Worm (Caenorhabditis elegans) whole organism, L4 larva: Measurements from ENCODE around the gene F13H10.5.

Source experiments
- F10B5.3 ChIP-seq: sonication (generic microtip); optimal IDR thresholded peaks from 2 replicates; lab custom pipeline; 2016; ENCODE audit warnings: mild to moderate bottlenecking, missing genetic modification characterization, missing compliant biosample characterization
- F26F4.8 ChIP-seq: fragments of 200-800 bp; sonication (Bioruptor generic); conservative IDR thresholded peaks from 2 replicates; pipeline ENCODE4 v1.3.6; 2022; ENCODE audit warnings: missing genetic modification characterization, missing compliant biosample characterization
- T20F7.1 ChIP-seq: fragments of 200-800 bp; sonication (Bioruptor generic); optimal IDR thresholded peaks from 2 replicates; lab custom pipeline; 2018; ENCODE audit warnings: mild to moderate bottlenecking, missing genetic modification characterization, missing compliant biosample characterization
- Y105C5A.15 ChIP-seq: fragments of 200-800 bp; sonication (Bioruptor generic); IDR thresholded peaks from 2 replicates; pipeline ENCODE4 v1.3.6; 2022; ENCODE audit warnings: missing genetic modification characterization, missing compliant biosample characterization
- Y75B8A.6 ChIP-seq: fragments of 200-800 bp; sonication (Bioruptor generic); IDR thresholded peaks from 2 replicates; pipeline ENCODE4 v1.3.6; 2022; ENCODE audit warnings: missing genetic modification reagents, missing genetic modification characterization, missing compliant biosample characterization
- ZK337.2 ChIP-seq: fragments of 200-800 bp; sonication (Bioruptor generic); IDR thresholded peaks from 2 replicates; pipeline ENCODE4 v1.3.6; 2022; ENCODE audit warnings: missing genetic modification reagents, missing genetic modification characterization, missing compliant biosample characterization
- ZK546.5 ChIP-seq, 2 experiments: sonication (generic microtip); optimal IDR thresholded peaks; 2 replicates each; lab custom pipeline; 2017; ENCODE audit warnings: missing biosample characterization in 2 of 2, missing genetic modification characterization in 2 of 2
- ceh-28 ChIP-seq: fragments of 150-350 bp; optimal IDR thresholded peaks from 2 replicates; lab custom pipeline; 2014; ENCODE audit warnings: missing biosample characterization, missing genetic modification reagents, missing genetic modification characterization
- ceh-62 ChIP-seq: sonication (generic microtip); optimal IDR thresholded peaks from 2 replicates; lab custom pipeline; 2017; ENCODE audit warnings: missing biosample characterization, missing genetic modification characterization
- ctbp-1 ChIP-seq: fragments of 200-800 bp; sonication (Bioruptor generic); IDR thresholded peaks from 2 replicates; pipeline ENCODE4 v1.3.6; 2022; ENCODE audit warnings: missing genetic modification reagents, missing genetic modification characterization, missing compliant biosample characterization
- daf-19 ChIP-seq: fragments of 200-800 bp; sonication (Bioruptor generic); conservative IDR thresholded peaks from 2 replicates; pipeline ENCODE4 v1.3.6; 2022; ENCODE audit warnings: missing genetic modification characterization, missing compliant biosample characterization
- daf-8 ChIP-seq: fragments of 200-800 bp; sonication (Bioruptor generic); IDR thresholded peaks from 2 replicates; pipeline ENCODE4 v1.3.6; 2022; ENCODE audit warnings: missing genetic modification characterization, missing compliant biosample characterization
- dmd-6 ChIP-seq: fragments of 200-800 bp; sonication (Bioruptor generic); IDR thresholded peaks from 2 replicates; pipeline ENCODE4 v1.3.6; 2022; ENCODE audit warnings: missing genetic modification reagents, missing genetic modification characterization, missing compliant biosample characterization
- dmd-9 ChIP-seq: fragments of 200-800 bp; sonication (Bioruptor generic); IDR thresholded peaks from 2 replicates; pipeline ENCODE4 v1.3.6; 2022; ENCODE audit warnings: missing genetic modification reagents, missing genetic modification characterization, missing compliant biosample characterization
- duxl-1 ChIP-seq: sonication (generic microtip); optimal IDR thresholded peaks from 2 replicates; lab custom pipeline; 2016; ENCODE audit warnings: mild to moderate bottlenecking, missing genetic modification characterization, moderate library complexity, missing compliant biosample characterization; ENCODE audit not compliant: poor library complexity
- dve-1 ChIP-seq: sonication (generic microtip); optimal IDR thresholded peaks from 2 replicates; lab custom pipeline; 2017; ENCODE audit warnings: antibody characterized with exemption, mild to moderate bottlenecking, missing genetic modification characterization, missing compliant biosample characterization; ENCODE audit not compliant: insufficient read depth
- egl-43 ChIP-seq: fragments of 200-800 bp; sonication (Bioruptor generic); IDR thresholded peaks from 2 replicates; pipeline ENCODE4 v1.3.6; 2022; ENCODE audit warnings: missing genetic modification reagents, missing genetic modification characterization, missing compliant biosample characterization
- fos-1 ChIP-seq: fragments of 150-350 bp; optimal IDR thresholded peaks from 2 replicates; lab custom pipeline; 2014; ENCODE audit warnings: missing biosample characterization, missing genetic modification characterization
- gei-8 ChIP-seq: fragments of 200-800 bp; sonication (Bioruptor generic); optimal IDR thresholded peaks from 2 replicates; lab custom pipeline; 2018; ENCODE audit warnings: mild to moderate bottlenecking, missing genetic modification characterization, missing compliant biosample characterization
- hif-1 ChIP-seq, 2 experiments: sonication (generic microtip); optimal IDR thresholded peaks; 2 replicates each; lab custom pipeline; 2016 to 2017; ENCODE audit warnings: missing compliant biosample characterization in 2 of 2, missing genetic modification characterization in 2 of 2, missing genetic modification reagents in 2 of 2, missing genotype in 2 of 2, mild to moderate bottlenecking in 1 of 2
- hlh-30 ChIP-seq: sonication (generic microtip); optimal IDR thresholded peaks from 2 replicates; lab custom pipeline; 2017; ENCODE audit warnings: antibody characterized with exemption, mild to moderate bottlenecking, missing genetic modification characterization, missing compliant biosample characterization; ENCODE audit not compliant: insufficient read depth
- hmg-1.1 ChIP-seq: fragments of 200-800 bp; sonication (Bioruptor generic); IDR thresholded peaks from 2 replicates; pipeline ENCODE4 v1.3.6; 2022; ENCODE audit warnings: missing genetic modification reagents, missing genetic modification characterization, missing compliant biosample characterization
- lin-38 ChIP-seq: fragments of 200-800 bp; sonication (Bioruptor generic); IDR thresholded peaks from 2 replicates; pipeline ENCODE4 v1.3.6; 2022; ENCODE audit warnings: missing genetic modification reagents, missing genetic modification characterization, missing compliant biosample characterization
- lin-39 ChIP-seq: fragments of 150-350 bp; optimal IDR thresholded peaks from 2 replicates; lab custom pipeline; 2014; ENCODE audit warnings: missing biosample characterization, missing genetic modification reagents, missing genetic modification characterization
- lir-3 ChIP-seq: sonication (generic microtip); optimal IDR thresholded peaks from 2 replicates; lab custom pipeline; 2016; ENCODE audit warnings: mild to moderate bottlenecking, missing genetic modification characterization, missing compliant biosample characterization
- lsy-2 ChIP-seq, 2 experiments: fragments of 150-350 bp in 1 of 2; sonication (generic microtip) in 1 of 2; optimal IDR thresholded peaks; 2 replicates each; lab custom pipeline; 2014 to 2017; ENCODE audit warnings: missing biosample characterization in 2 of 2, missing genetic modification characterization in 2 of 2
- mdl-1 ChIP-seq, 2 experiments: fragments of 150-350 bp in 1 of 2; sonication (generic microtip) in 1 of 2; optimal IDR thresholded peaks; 2 replicates each; lab custom pipeline; 2014 to 2017; ENCODE audit warnings: missing biosample characterization in 2 of 2, missing genetic modification characterization in 2 of 2
- mep-1 ChIP-seq: fragments of 150-350 bp; sonication (generic microtip); optimal IDR thresholded peaks from 3 replicates; lab custom pipeline; 2014; ENCODE audit warnings: missing biosample characterization, missing genetic modification characterization
- mes-2 ChIP-seq: sonication (generic microtip); optimal IDR thresholded peaks from 2 replicates; lab custom pipeline; 2016; ENCODE audit warnings: missing genotype, mild to moderate bottlenecking, missing genetic modification characterization, missing compliant biosample characterization; ENCODE audit not compliant: poor library complexity, severe bottlenecking
- mxl-2 ChIP-seq: fragments of 200-800 bp; sonication (Bioruptor generic); conservative IDR thresholded peaks from 2 replicates; pipeline ENCODE4 v1.3.6; 2022; ENCODE audit warnings: missing genetic modification reagents, missing genetic modification characterization, missing compliant biosample characterization
- mxl-3 ChIP-seq: fragments of 200-800 bp; sonication (Bioruptor generic); optimal IDR thresholded peaks from 2 replicates; lab custom pipeline; 2018; ENCODE audit warnings: mild to moderate bottlenecking, missing genetic modification characterization, missing compliant biosample characterization
- nhr-11 ChIP-seq: fragments of 150-350 bp; optimal IDR thresholded peaks from 2 replicates; lab custom pipeline; 2014; ENCODE audit warnings: missing biosample characterization, missing genetic modification characterization
- nhr-28 ChIP-seq: fragments of 150-350 bp; optimal IDR thresholded peaks from 2 replicates; lab custom pipeline; 2014; ENCODE audit warnings: missing biosample characterization, missing genetic modification characterization
- nhr-41 ChIP-seq: fragments of 200-800 bp; sonication (Bioruptor generic); IDR thresholded peaks from 2 replicates; pipeline ENCODE4 v1.3.6; 2022; ENCODE audit warnings: missing genetic modification reagents, missing genetic modification characterization, missing compliant biosample characterization
- nhr-76 ChIP-seq: fragments of 150-350 bp; optimal IDR thresholded peaks from 2 replicates; lab custom pipeline; 2014; ENCODE audit warnings: missing biosample characterization, missing genetic modification characterization
- nhr-77 ChIP-seq: fragments of 150-350 bp; optimal IDR thresholded peaks from 2 replicates; lab custom pipeline; 2014; ENCODE audit warnings: missing biosample characterization, missing genetic modification characterization
- pha-4 ChIP-seq, 2 experiments: fragments of 150-350 bp in 1 of 2; fragments of 200-800 bp in 1 of 2; sonication (Bioruptor generic) in 1 of 2; IDR thresholded peaks in 1 of 2; optimal IDR thresholded peaks in 1 of 2; 2 replicates each; pipeline versions ENCODE4 v1.3.6 to Lab custom; 2014 to 2022; ENCODE audit warnings: missing genetic modification characterization in 2 of 2, missing genetic modification reagents in 2 of 2, missing biosample characterization in 1 of 2, missing compliant biosample characterization in 1 of 2
- php-3 ChIP-seq: fragments of 200-800 bp; sonication (Bioruptor generic); IDR thresholded peaks from 2 replicates; pipeline ENCODE4 v1.3.6; 2022; ENCODE audit warnings: missing genetic modification reagents, missing genetic modification characterization, missing compliant biosample characterization
- pqm-1 ChIP-seq: sonication (generic microtip); optimal IDR thresholded peaks from 2 replicates; lab custom pipeline; 2017; ENCODE audit warnings: missing biosample characterization, missing genetic modification characterization
- set-16 ChIP-seq: fragments of 200-800 bp; sonication (Bioruptor generic); IDR thresholded peaks from 2 replicates; pipeline ENCODE4 v1.3.6; 2022; ENCODE audit warnings: missing genetic modification reagents, missing genetic modification characterization, missing compliant biosample characterization
- snpc-1.2 ChIP-seq: fragments of 200-800 bp; sonication (Bioruptor generic); IDR thresholded peaks from 2 replicates; pipeline ENCODE4 v1.3.6; 2022; ENCODE audit warnings: missing genetic modification reagents, missing genetic modification characterization, missing compliant biosample characterization
- snpc-4 ChIP-seq: fragments of 150-350 bp; optimal IDR thresholded peaks from 2 replicates; lab custom pipeline; 2014; ENCODE audit warnings: missing biosample characterization, missing genetic modification characterization
- tra-1 ChIP-seq: fragments of 200-800 bp; sonication (Bioruptor generic); IDR thresholded peaks from 2 replicates; pipeline ENCODE4 v1.3.6; 2022; ENCODE audit warnings: missing genetic modification reagents, missing genetic modification characterization, missing compliant biosample characterization
- unc-39 ChIP-seq: sonication (generic microtip); optimal IDR thresholded peaks from 2 replicates; lab custom pipeline; 2017; ENCODE audit warnings: missing biosample characterization, missing genetic modification characterization
- unc-62 ChIP-seq, 3 experiments: fragments of 150-350 bp in 1 of 3; sonication (generic microtip); optimal IDR thresholded peaks in 2 of 3; peaks in 1 of 3; 1 replicate in 1 of 3; 2 replicates in 2 of 3; lab custom pipeline; 2014 to 2017; ENCODE audit warnings: missing biosample characterization in 3 of 3, missing genetic modification characterization in 3 of 3, missing genetic modification reagents in 3 of 3, missing genotype in 1 of 3
- zag-1 ChIP-seq: fragments of 150-350 bp; optimal IDR thresholded peaks from 2 replicates; lab custom pipeline; 2014; ENCODE audit warnings: missing biosample characterization, missing genetic modification characterization
- zip-2 ChIP-seq: fragments of 150-350 bp; optimal IDR thresholded peaks from 2 replicates; lab custom pipeline; 2014; ENCODE audit warnings: missing biosample characterization, missing genetic modification characterization
- ztf-11 ChIP-seq: fragments of 150-350 bp; optimal IDR thresholded peaks from 2 replicates; lab custom pipeline; 2014; ENCODE audit warnings: missing biosample characterization, missing genetic modification characterization

The F13H10.5 gene

ce11 chrIV:11015881-11016280, 25.1 kb downstream of the F13H10.5 start, which contains the start of gene F13H10.3 (continued):
- TF ChIP-seq lir-3 (tag; lab: Kevin White, UChicago) (no peak), nhr-41 (GFP tag; lab: Robert Waterston, UW) (no peak), dmd-9 (GFP tag; lab: Robert Waterston, UW) (no peak), mxl-2 (GFP tag; lab: Robert Waterston, UW) (no peak), egl-43 (GFP tag; lab: Robert Waterston, UW) (no peak), unc-39 (tag; lab: Kevin White, UChicago) (no peak), ztf-11 (tag; lab: Kevin White, UChicago) (no peak), duxl-1 (tag; lab: Kevin White, UChicago) (peak; percentile 20), tra-1 (GFP tag; lab: Robert Waterston, UW) (0 out of 2 replicates have a peak, but pooled peaks have one; percentile 16), lin-38 (GFP tag; lab: Robert Waterston, UW) (0 out of 2 replicates have a peak, but pooled peaks have one; percentile 13), gei-8 (no peak), Y75B8A.6 (no peak), mep-1 (tag; lab: Kevin White, UChicago) (peak; percentile 38), ceh-62 (tag; lab: Kevin White, UChicago) (no peak), nhr-11 (tag; lab: Kevin White, UChicago) (no peak), T20F7.1 (GFP tag; lab: Kevin White, UChicago) (peak; percentile 35), hif-1 (tag; optimal IDR thresholded peaks at IDR 0.05; lab: Kevin White, UChicago) (no peak), zag-1 (tag; lab: Kevin White, UChicago) (no peak), Y105C5A.15 (GFP tag; lab: Robert Waterston, UW) (no peak), lsy-2 (tag; optimal IDR thresholded peaks at IDR 0.05; lab: Kevin White, UChicago) (no peak), unc-62 (GFP tag; optimal IDR thresholded peaks at IDR 0.05 in 1 of 2; lab: Kevin White, UChicago) (no peak), unc-62 (tag; optimal IDR thresholded peaks at IDR 0.05; lab: Kevin White, UChicago) (no peak), snpc-1.2 (GFP tag; lab: Robert Waterston, UW) (no peak), dve-1 (tag; lab: Kevin White, UChicago) (peak; percentile 68), F10B5.3 (tag; lab: Kevin White, UChicago) (no peak), zip-2 (tag; lab: Kevin White, UChicago) (no peak), ctbp-1 (no peak), lin-39 (no peak), nhr-76 (tag; lab: Kevin White, UChicago) (no peak), ceh-28 (tag; lab: Kevin White, UChicago) (no peak), hmg-1.1 (no peak), mdl-1 (tag; optimal IDR thresholded peaks at IDR 0.05; lab: Kevin White, UChicago) (peak in 1 of 2 experiments; percentile 78), daf-8 (no peak)

ce11 chrIV:11019962-11020550, 29.3 kb downstream of the F13H10.5 start, which contains the start of gene F13H10.8:
F13H10.8 (plus strand) TSS chrIV:11020517.
- TF ChIP-seq pqm-1 (tag; lab: Kevin White, UChicago) (peak; percentile 58), mxl-2 (GFP tag; lab: Robert Waterston, UW) (no peak), php-3 (GFP tag; lab: Robert Waterston, UW) (peak; percentile 47; the same call in 1 of the 2 replicates), lsy-2 (tag; optimal IDR thresholded peaks at IDR 0.05; lab: Kevin White, UChicago) (peak in 1 of 2 experiments; percentile 38), set-16 (GFP tag; lab: Robert Waterston, UW) (no peak), daf-19 (GFP tag; lab: Robert Waterston, UW) (no peak), gei-8 (no peak), pha-4 (GFP tag; IDR thresholded peaks at IDR 0.05; lab: Robert Waterston, UW) (0 out of 2 replicates have a peak, but pooled peaks have one; percentile 8), pha-4 (tag; optimal IDR thresholded peaks at IDR 0.05; lab: Kevin White, UChicago) (peak; percentile 85), nhr-77 (peak; percentile 3), snpc-4 (no peak), snpc-1.2 (GFP tag; lab: Robert Waterston, UW) (no peak), dve-1 (tag; lab: Kevin White, UChicago) (peak; percentile 66), mep-1 (tag; lab: Kevin White, UChicago) (peak; percentile 21), hlh-30 (tag; lab: Kevin White, UChicago) (peak; percentile 30), ZK546.5 (tag; optimal IDR thresholded peaks at IDR 0.05; lab: Kevin White, UChicago) (no peak), fos-1 (tag; lab: Kevin White, UChicago) (no peak), nhr-28 (tag; lab: Kevin White, UChicago) (peak; percentile 69), ZK337.2 (GFP tag; lab: Robert Waterston, UW) (no peak), mes-2 (tag; lab: Kevin White, UChicago) (peak; percentile 32), F26F4.8 (GFP tag; lab: Robert Waterston, UW) (no peak), dmd-6 (GFP tag; lab: Robert Waterston, UW) (peak; percentile 76), mxl-3 (GFP tag; lab: Kevin White, UChicago) (peak; percentile 7)
